Worm (Caenorhabditis elegans) whole organism, L4 larva: ENCODE results near the gene M03B6.3.

Source experiments
- Y105C5A.15 ChIP-seq: fragments of 200-800 bp; sonication (Bioruptor generic); IDR thresholded peaks from 2 replicates; pipeline ENCODE4 v1.3.6; 2022; ENCODE audit warnings: missing genetic modification characterization, missing compliant biosample characterization
- ceh-28 ChIP-seq: fragments of 150-350 bp; optimal IDR thresholded peaks from 2 replicates; lab custom pipeline; 2014; ENCODE audit warnings: missing biosample characterization, missing genetic modification reagents, missing genetic modification characterization
- lsy-2 ChIP-seq, 2 experiments: fragments of 150-350 bp in 1 of 2; sonication (generic microtip) in 1 of 2; optimal IDR thresholded peaks; 2 replicates each; lab custom pipeline; 2014 to 2017; ENCODE audit warnings: missing biosample characterization in 2 of 2, missing genetic modification characterization in 2 of 2
- nhr-41 ChIP-seq: fragments of 200-800 bp; sonication (Bioruptor generic); IDR thresholded peaks from 2 replicates; pipeline ENCODE4 v1.3.6; 2022; ENCODE audit warnings: missing genetic modification reagents, missing genetic modification characterization, missing compliant biosample characterization
- unc-62 ChIP-seq, 3 experiments: fragments of 150-350 bp in 1 of 3; sonication (generic microtip); optimal IDR thresholded peaks in 2 of 3; peaks in 1 of 3; 1 replicate in 1 of 3; 2 replicates in 2 of 3; lab custom pipeline; 2014 to 2017; ENCODE audit warnings: missing biosample characterization in 3 of 3, missing genetic modification characterization in 3 of 3, missing genetic modification reagents in 3 of 3, missing genotype in 1 of 3

- TF ChIP-seq Y105C5A.15 (GFP tag; lab: Robert Waterston, UW), result no peak
- TF ChIP-seq ceh-28 (tag; lab: Kevin White, UChicago), result no peak
- TF ChIP-seq nhr-41, result no peak
- no peak for TF ChIP-seq unc-62 (GFP tag; optimal IDR thresholded peaks at IDR 0.05 in 1 of 2; lab: Kevin White, UChicago)
- no peak for TF ChIP-seq unc-62 (tag; optimal IDR thresholded peaks at IDR 0.05; lab: Kevin White, UChicago)
- TF ChIP-seq lsy-2 (tag; optimal IDR thresholded peaks at IDR 0.05; lab: Kevin White, UChicago), result no peak
Observed at ce11 chrX:13903328-13903727, 39.2 kb upstream of the M03B6.3 start, which contains the start of gene sra-39.
